Fruit fly (Drosophila melanogaster) whole organism, prepupa: ENCODE data around the gene CG43845.

Source experiments
- CG10669 ChIP-seq: fragments of 200-800 bp; sonication (Bioruptor generic); optimal IDR thresholded peaks from 3 replicates; lab custom pipeline; 2018; ENCODE audit warnings: missing biosample characterization, mild to moderate bottlenecking, missing genetic modification characterization, moderate library complexity
- CG32006 ChIP-seq: fragments of 200-800 bp; sonication (Bioruptor generic); optimal IDR thresholded peaks from 3 replicates; lab custom pipeline; 2017; ENCODE audit warnings: missing biosample characterization, mild to moderate bottlenecking, missing genetic modification characterization
- CG8119 ChIP-seq: fragments of 200-800 bp; sonication (Bioruptor generic); IDR thresholded peaks from 3 replicates; pipeline ENCODE4 v1.3.6; 2022; ENCODE audit warnings: missing biosample characterization, missing genetic modification characterization
- OdsH ChIP-seq: fragments of 200-800 bp; sonication (Bioruptor generic); optimal IDR thresholded peaks from 3 replicates; lab custom pipeline; 2016; ENCODE audit warnings: missing biosample characterization, missing genetic modification characterization
- Sox102F ChIP-seq: fragments of 200-800 bp; sonication (Bioruptor generic); optimal IDR thresholded peaks from 2 replicates; lab custom pipeline; 2016; ENCODE audit warnings: missing biosample characterization, mild to moderate bottlenecking, missing genetic modification characterization

dm6 chr3R:5571756-5572155 lies 48.8 kb upstream of the CG43845 start:
- TF ChIP-seq CG32006 (GFP tag; lab: Kevin White, UChicago) = no peak
- TF ChIP-seq CG10669 (GFP tag; lab: Kevin White, UChicago) = no peak
- TF ChIP-seq OdsH (GFP tag; lab: Kevin White, UChicago) = no peak
- no peak for TF ChIP-seq CG8119 (GFP tag; lab: Robert Waterston, UW)
- no peak for TF ChIP-seq Sox102F
